Fruit fly (Drosophila melanogaster): ENCODE results near the gene Yp3.

Yp3 gene

dm6 chrX:13787282-13787850, 28.0 kb downstream of the Yp3 start:
- no peak for TF ChIP-seq CG18619 (GFP tag; optimal IDR thresholded peaks at IDR 0.05)
- peak; percentile 31 for TF ChIP-seq CG2678 (tag; optimal IDR thresholded peaks at IDR 0.05)
- TF ChIP-seq Spps (tag; optimal IDR thresholded peaks at IDR 0.05): no peak
- TF ChIP-seq Lhr (GFP tag; optimal IDR thresholded peaks at IDR 0.05): no peak
- TF ChIP-seq gem (tag; optimal IDR thresholded peaks at IDR 0.05): peak; percentile 32
- TF ChIP-seq CG7839 (tag; optimal IDR thresholded peaks at IDR 0.05): peak; percentile 20
- TF ChIP-seq Camta (GFP tag; optimal IDR thresholded peaks at IDR 0.05): no peak
- peak in 1 of 2 experiments; percentile 4 for TF ChIP-seq bsh (GFP tag; optimal IDR thresholded peaks at IDR 0.05)
- peak; percentile 47; the same call in 2 of the 3 replicates for TF ChIP-seq CG14860 (GFP tag; IDR thresholded peaks at IDR 0.05; ENCODE audit: partially characterized antibody)
- TF ChIP-seq Scr (GFP tag; IDR thresholded peaks at IDR 0.05; ENCODE audit: partially characterized antibody): no peak
- TF ChIP-seq CG6791 (GFP tag; IDR thresholded peaks at IDR 0.05; ENCODE audit: partially characterized antibody): peak; percentile 74
- no peak for TF ChIP-seq hth (optimal IDR thresholded peaks at IDR 0.05)
- no peak for TF ChIP-seq CG4854 (GFP tag; optimal IDR thresholded peaks at IDR 0.05)
- TF ChIP-seq chinmo (GFP tag; IDR thresholded peaks at IDR 0.05; ENCODE audit: partially characterized antibody): 0 out of 4 replicates have a peak, but pooled peaks have one; percentile 13
- peak; percentile 6 for TF ChIP-seq dmrt99B (tag; optimal IDR thresholded peaks at IDR 0.05)
- peak; percentile 22 for TF ChIP-seq zf30C (GFP tag; optimal IDR thresholded peaks at IDR 0.05)
- TF ChIP-seq zfh1 (GFP tag; IDR thresholded peaks at IDR 0.05): 0 out of 3 replicates have a peak, but pooled peaks have one; percentile 10
- TF ChIP-seq CG16813 (GFP tag; IDR thresholded peaks at IDR 0.05; ENCODE audit: partially characterized antibody): 0 out of 3 replicates have a peak, but pooled peaks have one; percentile 42
- TF ChIP-seq CG15269 (tag; optimal IDR thresholded peaks at IDR 0.05): no peak
- no peak for TF ChIP-seq CG11247 (GFP tag; IDR thresholded peaks at IDR 0.05)
- no peak for TF ChIP-seq CG12942 (GFP tag; optimal IDR thresholded peaks at IDR 0.05)
- TF ChIP-seq grau (tag; optimal IDR thresholded peaks at IDR 0.05): peak; percentile 11
- TF ChIP-seq crol (GFP tag; IDR thresholded peaks at IDR 0.05): peak; percentile 74
- no peak for TF ChIP-seq Usf (GFP tag; optimal IDR thresholded peaks at IDR 0.05)
- TF ChIP-seq row (GFP tag; IDR thresholded peaks at IDR 0.05): peak; percentile 47; the same call in 2 of the 3 replicates
- no peak for TF ChIP-seq CG14965 (GFP tag; optimal IDR thresholded peaks at IDR 0.05; ENCODE audit: borderline replicate concordance)
- peak; percentile 62; the same call in 2 of the 3 replicates for TF ChIP-seq HLH4C (GFP tag; IDR thresholded peaks at IDR 0.05; ENCODE audit: partially characterized antibody)
- TF ChIP-seq D19B (GFP tag; optimal IDR thresholded peaks at IDR 0.05): peak; percentile 52
- TF ChIP-seq Mes4 (GFP tag; optimal IDR thresholded peaks at IDR 0.05): no peak
- peak; percentile 8 for TF ChIP-seq Oli (tag; optimal IDR thresholded peaks at IDR 0.05)
- peak; percentile 61 for TF ChIP-seq pros (GFP tag; optimal IDR thresholded peaks at IDR 0.05)
- TF ChIP-seq CG10979 (tag; optimal IDR thresholded peaks at IDR 0.05): peak; percentile 16
- peak; percentile 17 for TF ChIP-seq cg (GFP tag; optimal IDR thresholded peaks at IDR 0.05)
- TF ChIP-seq nerfin-2 (GFP tag; IDR thresholded peaks at IDR 0.05; ENCODE audit: partially characterized antibody): peak; percentile 54; the same call in 1 of the 2 replicates
- TF ChIP-seq abd-A (tag; optimal IDR thresholded peaks at IDR 0.05): peak; percentile 36
- peak; percentile 16 for TF ChIP-seq kni (GFP tag; optimal IDR thresholded peaks at IDR 0.05)
- TF ChIP-seq org-1 (GFP tag; optimal IDR thresholded peaks at IDR 0.05): no peak
- TF ChIP-seq lola (GFP tag; optimal IDR thresholded peaks at IDR 0.05): peak in 1 of 3 experiments; percentile 10
- TF ChIP-seq Med (GFP tag): peak; percentile 81
- TF ChIP-seq CG18262 (tag; optimal IDR thresholded peaks at IDR 0.05): peak; percentile 6
- peak; percentile 24 for TF ChIP-seq phol (tag; optimal IDR thresholded peaks at IDR 0.05)
- TF ChIP-seq CG31441 (GFP tag; IDR thresholded peaks at IDR 0.05): peak; percentile 22; the same call in 1 of the 2 replicates
- TF ChIP-seq CG17912 (GFP tag; optimal IDR thresholded peaks at IDR 0.05): no peak
- peak; percentile 36 for TF ChIP-seq CG11504 (tag; optimal IDR thresholded peaks at IDR 0.05)
- TF ChIP-seq nmo (GFP tag; optimal IDR thresholded peaks at IDR 0.05): peak; percentile 57
- 0 out of 2 replicates have a peak, but pooled peaks have one; percentile 4 for TF ChIP-seq onecut (GFP tag; IDR thresholded peaks at IDR 0.05)
- peak; percentile 31; the same call in 1 of the 3 replicates for TF ChIP-seq CG7963 (GFP tag; IDR thresholded peaks at IDR 0.05; ENCODE audit: partially characterized antibody)
